Fruit fly (Drosophila melanogaster) whole organism, prepupa: ENCODE results near the gene CG6163.

Source experiments
- Blimp-1 ChIP-seq: fragments of 200-800 bp; sonication (Bioruptor generic); optimal IDR thresholded peaks from 3 replicates; lab custom pipeline; 2017; ENCODE audit warnings: missing biosample characterization, missing genetic modification characterization, mild to moderate bottlenecking, moderate library complexity, missing genetic modification reagents
- CG10631 ChIP-seq: fragments of 200-800 bp; sonication (Bioruptor generic); optimal IDR thresholded peaks from 2 replicates; lab custom pipeline; 2016; ENCODE audit warnings: missing biosample characterization, missing genetic modification characterization
- CG10669 ChIP-seq: fragments of 200-800 bp; sonication (Bioruptor generic); optimal IDR thresholded peaks from 3 replicates; lab custom pipeline; 2018; ENCODE audit warnings: missing biosample characterization, mild to moderate bottlenecking, missing genetic modification characterization, moderate library complexity
- CG11294 ChIP-seq: fragments of 200-800 bp; sonication (Bioruptor generic); IDR thresholded peaks from 2 replicates; pipeline ENCODE4 v1.3.6; 2022; ENCODE audit warnings: missing biosample characterization, missing genetic modification characterization
- CG11762 ChIP-seq: fragments of 200-800 bp; sonication (Bioruptor generic); optimal IDR thresholded peaks from 3 replicates; lab custom pipeline; 2016; ENCODE audit warnings: missing biosample characterization, missing genetic modification characterization; ENCODE audit not compliant: insufficient read depth
- CG11902 ChIP-seq: fragments of 200-800 bp; sonication (Bioruptor generic); optimal IDR thresholded peaks from 3 replicates; lab custom pipeline; 2016; ENCODE audit warnings: missing biosample characterization, missing genetic modification characterization
- CG15336 ChIP-seq: fragments of 200-800 bp; sonication (Bioruptor generic); IDR thresholded peaks from 2 replicates; pipeline ENCODE4 v1.3.6; 2022; ENCODE audit warnings: missing biosample characterization, missing genetic modification characterization
- CG16779 ChIP-seq: fragments of 200-800 bp; sonication (Bioruptor generic); optimal IDR thresholded peaks from 3 replicates; lab custom pipeline; 2017; ENCODE audit warnings: missing biosample characterization, mild to moderate bottlenecking, missing genetic modification characterization
- CG31627 ChIP-seq: fragments of 200-800 bp; sonication (Bioruptor generic); optimal IDR thresholded peaks from 3 replicates; lab custom pipeline; 2016; ENCODE audit warnings: missing biosample characterization, missing genetic modification characterization
- CG32006 ChIP-seq: fragments of 200-800 bp; sonication (Bioruptor generic); optimal IDR thresholded peaks from 3 replicates; lab custom pipeline; 2017; ENCODE audit warnings: missing biosample characterization, mild to moderate bottlenecking, missing genetic modification characterization
- CG34406 ChIP-seq: fragments of 200-800 bp; sonication (Bioruptor generic); optimal IDR thresholded peaks from 3 replicates; lab custom pipeline; 2016; ENCODE audit warnings: missing biosample characterization, missing genetic modification characterization
- CG3919 ChIP-seq: fragments of 200-800 bp; sonication (Bioruptor generic); optimal IDR thresholded peaks from 3 replicates; lab custom pipeline; 2016; ENCODE audit warnings: missing biosample characterization, missing genetic modification characterization
- CG4318 ChIP-seq: fragments of 200-800 bp; sonication (Bioruptor generic); optimal IDR thresholded peaks from 3 replicates; lab custom pipeline; 2017; ENCODE audit warnings: missing biosample characterization, mild to moderate bottlenecking, missing genetic modification characterization
- CG6276 ChIP-seq: fragments of 200-800 bp; sonication (Bioruptor generic); optimal IDR thresholded peaks from 2 replicates; lab custom pipeline; 2017; ENCODE audit warnings: missing biosample characterization, mild to moderate bottlenecking, missing genetic modification characterization
- CG6792 ChIP-seq: fragments of 200-800 bp; sonication (Bioruptor generic); optimal IDR thresholded peaks from 3 replicates; lab custom pipeline; 2016; ENCODE audit warnings: missing biosample characterization, missing genetic modification characterization
- CG6808 ChIP-seq: fragments of 200-800 bp; sonication (Bioruptor generic); optimal IDR thresholded peaks from 3 replicates; lab custom pipeline; 2017; ENCODE audit warnings: missing biosample characterization, missing genetic modification characterization, mild to moderate bottlenecking, moderate library complexity, missing genetic modification reagents
- CG7368 ChIP-seq: fragments of 200-800 bp; sonication (Bioruptor generic); optimal IDR thresholded peaks from 3 replicates; lab custom pipeline; 2016; ENCODE audit warnings: missing biosample characterization, missing genetic modification characterization
- CG8319 ChIP-seq: fragments of 200-800 bp; sonication (Bioruptor generic); optimal IDR thresholded peaks from 3 replicates; lab custom pipeline; 2016; ENCODE audit warnings: missing biosample characterization, missing genetic modification characterization
- CG8632 ChIP-seq: fragments of 200-800 bp; sonication (Bioruptor generic); optimal IDR thresholded peaks from 3 replicates; lab custom pipeline; 2016; ENCODE audit warnings: missing biosample characterization, missing genetic modification characterization
- CG9139 ChIP-seq: fragments of 200-800 bp; sonication (Bioruptor generic); optimal IDR thresholded peaks from 3 replicates; lab custom pipeline; 2017; ENCODE audit warnings: missing biosample characterization, mild to moderate bottlenecking, missing genetic modification characterization
- Eip75B ChIP-seq: fragments of 200-800 bp; sonication (Bioruptor generic); optimal IDR thresholded peaks from 3 replicates; lab custom pipeline; 2016; ENCODE audit warnings: missing biosample characterization, missing genetic modification characterization
- Eip78C ChIP-seq: fragments of 200-800 bp; sonication (Bioruptor generic); peaks from one replicate; lab custom pipeline; 2016; ENCODE audit warnings: missing biosample characterization, missing genetic modification characterization
- Ets21C ChIP-seq: fragments of 200-800 bp; sonication (Bioruptor generic); optimal IDR thresholded peaks from 3 replicates; lab custom pipeline; 2016; ENCODE audit warnings: missing biosample characterization, missing genetic modification characterization
- Ets96B ChIP-seq: fragments of 200-800 bp; optimal IDR thresholded peaks from 2 replicates; lab custom pipeline; 2019; ENCODE audit warnings: missing biosample characterization, mild to moderate bottlenecking, missing genetic modification characterization, moderate library complexity
- Hr38 ChIP-seq: sonication (Bioruptor generic); optimal IDR thresholded peaks from 2 replicates; lab custom pipeline; 2016; ENCODE audit warnings: missing biosample characterization, missing genetic modification characterization
- Hr39 ChIP-seq: fragments of 200-800 bp; sonication (Bioruptor generic); optimal IDR thresholded peaks from 2 replicates; lab custom pipeline; 2016; ENCODE audit warnings: missing biosample characterization, missing genetic modification characterization
- Hr4 ChIP-seq: fragments of 200-800 bp; sonication (Bioruptor generic); optimal IDR thresholded peaks from 3 replicates; lab custom pipeline; 2016; ENCODE audit warnings: missing biosample characterization, missing genetic modification characterization
- Lpt ChIP-seq: fragments of 200-800 bp; sonication (Bioruptor generic); optimal IDR thresholded peaks from 3 replicates; lab custom pipeline; 2016; ENCODE audit warnings: missing biosample characterization, missing genetic modification characterization
- Met ChIP-seq: fragments of 200-800 bp; sonication (Bioruptor generic); optimal IDR thresholded peaks from 3 replicates; lab custom pipeline; 2016; ENCODE audit warnings: missing biosample characterization, missing genetic modification characterization
- OdsH ChIP-seq: fragments of 200-800 bp; sonication (Bioruptor generic); optimal IDR thresholded peaks from 3 replicates; lab custom pipeline; 2016; ENCODE audit warnings: missing biosample characterization, missing genetic modification characterization
- Smox ChIP-seq: fragments of 200-800 bp; sonication (Bioruptor generic); optimal IDR thresholded peaks from 3 replicates; lab custom pipeline; 2016; ENCODE audit warnings: missing biosample characterization, missing genetic modification characterization
- Sox102F ChIP-seq: fragments of 200-800 bp; sonication (Bioruptor generic); optimal IDR thresholded peaks from 2 replicates; lab custom pipeline; 2016; ENCODE audit warnings: missing biosample characterization, mild to moderate bottlenecking, missing genetic modification characterization
- Sox14 ChIP-seq: fragments of 200-800 bp; sonication (Bioruptor generic); optimal IDR thresholded peaks from 3 replicates; lab custom pipeline; 2016; ENCODE audit warnings: missing biosample characterization, missing genetic modification characterization
- achi ChIP-seq: fragments of 200-800 bp; sonication (Bioruptor generic); optimal IDR thresholded peaks from 3 replicates; lab custom pipeline; 2016; ENCODE audit warnings: missing biosample characterization, missing genetic modification characterization
- acj6 ChIP-seq: fragments of 200-800 bp; sonication (Bioruptor generic); optimal IDR thresholded peaks from 3 replicates; lab custom pipeline; 2016; ENCODE audit warnings: missing biosample characterization, missing genetic modification characterization
- cyc ChIP-seq: fragments of 200-800 bp; sonication (Bioruptor generic); optimal IDR thresholded peaks from 3 replicates; lab custom pipeline; 2016; ENCODE audit warnings: missing biosample characterization, missing genetic modification characterization
- dac ChIP-seq: fragments of 200-800 bp; sonication (Bioruptor generic); optimal IDR thresholded peaks from 2 replicates; lab custom pipeline; 2017; ENCODE audit warnings: missing biosample characterization, mild to moderate bottlenecking, missing genetic modification characterization
- eg ChIP-seq: fragments of 200-800 bp; sonication (Bioruptor generic); IDR thresholded peaks from 3 replicates; pipeline ENCODE4 v1.3.6; 2022; ENCODE audit warnings: missing biosample characterization, missing genetic modification characterization
- esn ChIP-seq: fragments of 200-800 bp; sonication (Bioruptor generic); optimal IDR thresholded peaks from 2 replicates; lab custom pipeline; 2016; ENCODE audit warnings: missing biosample characterization, mild to moderate bottlenecking, missing genetic modification characterization, moderate library complexity
- fd59A ChIP-seq: fragments of 200-800 bp; sonication (Bioruptor generic); optimal IDR thresholded peaks from 2 replicates; lab custom pipeline; 2017; ENCODE audit warnings: missing biosample characterization, mild to moderate bottlenecking, missing genetic modification characterization, missing genetic modification reagents
- fd85E ChIP-seq: fragments of 200-800 bp; sonication (Bioruptor generic); optimal IDR thresholded peaks from 3 replicates; lab custom pipeline; 2016; ENCODE audit warnings: missing biosample characterization, missing genetic modification characterization
- fkh ChIP-seq: fragments of 200-800 bp; sonication (Bioruptor generic); optimal IDR thresholded peaks from 3 replicates; lab custom pipeline; 2017; ENCODE audit warnings: missing biosample characterization, mild to moderate bottlenecking, missing genetic modification characterization, moderate library complexity
- net ChIP-seq: fragments of 200-800 bp; sonication (Bioruptor generic); optimal IDR thresholded peaks from 3 replicates; lab custom pipeline; 2016; ENCODE audit warnings: missing biosample characterization, missing genetic modification characterization
- pdm3 ChIP-seq: fragments of 200-800 bp; sonication (Bioruptor generic); optimal IDR thresholded peaks from 3 replicates; lab custom pipeline; 2016; ENCODE audit warnings: missing biosample characterization, missing genetic modification characterization
- spab ChIP-seq: fragments of 200-800 bp; sonication (Bioruptor generic); optimal IDR thresholded peaks from 2 replicates; lab custom pipeline; 2017; ENCODE audit warnings: missing biosample characterization, mild to moderate bottlenecking, missing genetic modification characterization, missing genetic modification reagents
- svp ChIP-seq: fragments of 200-800 bp; sonication (Bioruptor generic); peaks from one replicate; lab custom pipeline; 2016; ENCODE audit warnings: missing biosample characterization, missing genetic modification characterization
- vri ChIP-seq: fragments of 200-800 bp; sonication (Bioruptor generic); optimal IDR thresholded peaks from 3 replicates; lab custom pipeline; 2016; ENCODE audit warnings: missing biosample characterization, mild to moderate bottlenecking, missing genetic modification characterization

The CG6163 gene

DNA sequence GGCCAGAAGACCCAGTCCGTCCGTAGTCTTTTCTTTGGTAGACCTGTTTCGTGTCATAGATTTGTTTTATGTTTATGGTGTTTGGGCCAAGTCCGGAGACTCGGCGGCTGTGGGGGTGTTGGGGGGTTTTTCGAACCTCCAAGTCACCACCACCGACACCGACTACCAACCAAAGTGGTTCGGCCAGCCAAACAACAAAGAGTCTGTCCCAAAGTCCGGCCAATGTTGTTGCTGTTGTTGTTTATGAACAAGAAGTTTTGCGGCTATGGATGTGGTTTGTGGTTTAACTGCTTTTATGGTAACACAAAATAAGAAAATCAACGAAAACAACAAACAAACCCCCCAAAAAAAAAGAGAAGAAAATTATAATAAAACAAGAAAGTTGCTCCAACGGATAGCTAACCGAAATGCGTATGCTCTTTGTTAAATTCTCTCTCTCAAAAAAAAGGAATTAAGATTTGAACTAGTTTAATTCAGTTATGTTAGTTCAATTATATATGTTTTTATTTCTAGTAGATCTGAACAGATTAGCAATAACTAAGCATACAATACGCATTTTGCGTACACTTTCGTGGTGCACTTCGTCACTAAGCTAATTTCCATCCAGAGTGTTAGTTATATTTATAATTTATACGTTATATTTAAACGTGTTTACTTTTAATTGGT is 36.5 kb downstream of the CG6163 start (continued):
- TF ChIP-seq acj6 (peak; percentile 49), spab (GFP tag; lab: Kevin White, UChicago) (peak; percentile 62), CG11762 (GFP tag; lab: Kevin White, UChicago) (peak; percentile 69), fd85E (GFP tag; lab: Kevin White, UChicago) (no peak), CG31627 (peak; percentile 57), cyc (GFP tag; lab: Kevin White, UChicago) (peak; percentile 67), fkh (GFP tag; lab: Kevin White, UChicago) (no peak), Hr39 (GFP tag; lab: Kevin White, UChicago) (peak; percentile 64), CG15336 (GFP tag; lab: Robert Waterston, UW) (peak; percentile 75), CG4318 (peak; percentile 67), CG8632 (GFP tag; lab: Kevin White, UChicago) (peak; percentile 40), Eip75B (GFP tag; lab: Kevin White, UChicago) (peak; percentile 57), CG10631 (GFP tag; lab: Kevin White, UChicago) (peak; percentile 27)

DNA sequence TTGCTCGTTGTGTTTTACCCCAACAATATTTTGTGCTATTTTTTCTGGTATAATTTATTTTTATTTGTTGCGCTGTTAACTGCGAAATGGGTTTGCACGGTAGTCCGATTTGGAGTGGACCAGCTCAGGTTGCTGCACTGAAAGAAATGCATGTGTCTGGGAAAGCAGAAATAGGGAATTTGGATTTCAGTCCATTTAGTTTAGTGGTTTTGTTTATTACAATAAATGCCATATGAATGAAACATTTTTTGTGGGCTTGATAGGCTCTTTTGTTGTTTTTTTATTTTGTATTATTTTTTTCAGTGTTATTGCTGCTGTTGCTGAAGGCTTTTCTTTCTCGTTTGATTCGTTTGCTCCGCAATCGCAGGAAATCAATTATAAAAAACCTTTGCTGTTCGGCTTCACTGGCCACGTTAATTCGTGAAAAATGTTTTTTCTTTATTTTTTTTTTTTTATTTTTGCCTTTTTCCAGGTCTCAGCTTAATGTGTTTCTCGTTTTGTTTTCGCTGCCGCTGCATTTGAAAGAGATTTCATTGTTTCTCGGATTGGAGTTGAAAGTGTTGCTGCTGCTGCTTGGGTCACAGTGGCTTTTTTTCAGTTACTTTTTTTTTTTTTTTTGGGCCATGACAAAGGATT is 38.9 kb downstream of the CG6163 start:
- TF ChIP-seq CG8319 (peak; percentile 92), OdsH (GFP tag; lab: Kevin White, UChicago) (peak; percentile 94), CG10669 (GFP tag; lab: Kevin White, UChicago) (peak; percentile 87), Met (peak; percentile 96), Ets96B (tag; lab: Kevin White, UChicago) (peak; percentile 90), CG6792 (GFP tag; lab: Kevin White, UChicago) (peak; percentile 87), CG16779 (tag; lab: Kevin White, UChicago) (peak; percentile 79), vri (peak; percentile 91), CG9139 (peak; percentile 86), net (GFP tag; lab: Kevin White, UChicago) (peak; percentile 92), svp (peak; percentile 97), CG11294 (GFP tag; lab: Robert Waterston, UW) (peak; percentile 87), Blimp-1 (peak; percentile 61), Hr38 (GFP tag; lab: Kevin White, UChicago) (peak; percentile 85), CG11762 (GFP tag; lab: Kevin White, UChicago) (peak; percentile 92), Eip75B (GFP tag; lab: Kevin White, UChicago) (peak; percentile 88), eg (peak; percentile 97), CG4318 (peak; percentile 93), Sox102F (peak; percentile 95), cyc (GFP tag; lab: Kevin White, UChicago) (peak; percentile 93), Hr4 (GFP tag; lab: Kevin White, UChicago) (peak; percentile 98), Hr39 (GFP tag; lab: Kevin White, UChicago) (peak; percentile 96), pdm3 (GFP tag; lab: Kevin White, UChicago) (peak; percentile 95), CG7368 (peak; percentile 89), CG31627 (peak; percentile 97), achi (GFP tag; lab: Kevin White, UChicago) (peak; percentile 93), CG6276 (peak; percentile 94), CG3919 (GFP tag; lab: Kevin White, UChicago) (peak; percentile 96), Ets21C (GFP tag; lab: Kevin White, UChicago) (peak; percentile 87), CG32006 (GFP tag; lab: Kevin White, UChicago) (peak; percentile 96), CG11902 (GFP tag; lab: Kevin White, UChicago) (peak; percentile 88), fd85E (GFP tag; lab: Kevin White, UChicago) (peak; percentile 69), dac (GFP tag; lab: Kevin White, UChicago) (peak; percentile 85), CG8632 (GFP tag; lab: Kevin White, UChicago) (peak; percentile 86), esn (GFP tag; lab: Kevin White, UChicago) (peak; percentile 96), Sox14 (peak; percentile 96), Smox (peak; percentile 94), Eip78C (GFP tag; lab: Kevin White, UChicago) (peak; percentile 98), CG6808 (peak; percentile 87), Lpt (GFP tag; lab: Kevin White, UChicago) (peak; percentile 96), CG34406 (GFP tag; lab: Kevin White, UChicago) (peak; percentile 91), fd59A (GFP tag; lab: Kevin White, UChicago) (peak; percentile 78)
